Fruit fly (Drosophila melanogaster) whole organism, pupa: ENCODE data around the gene slam.

Experiments used
- CG10348 ChIP-seq: fragments of 200-800 bp; sonication (Bioruptor generic); IDR thresholded peaks from 2 replicates; pipeline ENCODE4 v1.3.6; 2022; ENCODE audit warnings: missing biosample characterization, missing genetic modification characterization
- CG13204 ChIP-seq: fragments of 200-800 bp; sonication (Bioruptor generic); optimal IDR thresholded peaks from 2 replicates; lab custom pipeline; 2018; ENCODE audit warnings: missing biosample characterization, mild to moderate bottlenecking, missing genetic modification characterization, moderate library complexity
- CG17806 ChIP-seq: fragments of 200-800 bp; sonication (Bioruptor generic); optimal IDR thresholded peaks from 2 replicates; lab custom pipeline; 2018; ENCODE audit warnings: missing biosample characterization, mild to moderate bottlenecking, missing genetic modification characterization, moderate library complexity
- CG32121 ChIP-seq: fragments of 200-800 bp; sonication (Bioruptor generic); IDR thresholded peaks from 2 replicates; pipeline ENCODE4 v1.3.6; 2022; ENCODE audit warnings: missing biosample characterization, missing genetic modification characterization
- CG8301 ChIP-seq: fragments of 200-800 bp; sonication (Bioruptor generic); optimal IDR thresholded peaks from 2 replicates; lab custom pipeline; 2018; ENCODE audit warnings: missing biosample characterization, mild to moderate bottlenecking, missing genetic modification characterization
- CG9948 ChIP-seq: fragments of 200-800 bp; sonication (Bioruptor generic); optimal IDR thresholded peaks from 2 replicates; lab custom pipeline; 2018; ENCODE audit warnings: missing biosample characterization, mild to moderate bottlenecking, missing genetic modification characterization, moderate library complexity
- D1 ChIP-seq: fragments of 200-800 bp; sonication (Bioruptor generic); optimal IDR thresholded peaks from 2 replicates; lab custom pipeline; 2018; ENCODE audit warnings: missing biosample characterization, mild to moderate bottlenecking, missing genetic modification characterization, moderate library complexity
- Pif1A ChIP-seq: fragments of 200-800 bp; sonication (Bioruptor generic); optimal IDR thresholded peaks from 3 replicates; lab custom pipeline; 2016; ENCODE audit warnings: missing biosample characterization, missing genetic modification characterization
- fd96Ca ChIP-seq: fragments of 200-800 bp; sonication (Bioruptor generic); IDR thresholded peaks from 3 replicates; pipeline ENCODE4 v1.3.6; 2022; ENCODE audit warnings: missing biosample characterization, missing genetic modification characterization
- gl ChIP-seq: fragments of 200-800 bp; sonication (Bioruptor generic); optimal IDR thresholded peaks from 2 replicates; lab custom pipeline; 2018; ENCODE audit warnings: missing biosample characterization, mild to moderate bottlenecking, missing genetic modification characterization

DNA sequence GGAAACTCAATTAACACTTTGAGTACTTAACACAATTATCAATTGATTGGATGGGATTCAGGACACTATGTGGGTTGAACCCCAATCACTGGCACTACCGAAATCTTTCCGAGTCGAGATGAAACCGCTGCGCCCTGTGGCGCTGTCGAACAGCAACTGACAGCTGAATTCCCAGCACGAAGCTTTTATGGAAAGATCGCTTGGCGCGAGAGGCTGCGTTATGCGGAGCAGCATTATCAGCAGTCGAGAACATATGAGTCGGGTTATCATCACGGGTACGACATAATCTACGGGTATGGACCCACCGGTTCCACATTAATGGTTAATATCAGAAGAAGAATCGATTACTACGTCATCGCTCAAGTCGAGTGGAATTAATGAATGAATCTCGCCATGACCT is 51.0 kb downstream of the slam start, which contains the start of gene Tig:
- TF ChIP-seq CG10348 (GFP tag; lab: Robert Waterston, UW), result no peak
- no peak for TF ChIP-seq fd96Ca (GFP tag; lab: Robert Waterston, UW)
- TF ChIP-seq CG9948 (tag; lab: Kevin White, UChicago), result no peak
- no peak for TF ChIP-seq gl
- no peak for TF ChIP-seq CG13204 (GFP tag; lab: Kevin White, UChicago)
- no peak for TF ChIP-seq CG8301 (tag; lab: Kevin White, UChicago)
- no peak for TF ChIP-seq D1
- TF ChIP-seq Pif1A, result no peak
- TF ChIP-seq CG32121 (GFP tag; lab: Robert Waterston, UW), result no peak
- no peak for TF ChIP-seq CG17806 (tag; lab: Kevin White, UChicago)
